Worm (Caenorhabditis elegans) whole organism, early embryonic: ENCODE data around the gene C45B11.6.
A peak's percentile ranks its signal among the peaks of the same experiment; 100 is the strongest.

Experiments
- B0310.2 ChIP-seq: sonication (generic microtip); optimal IDR thresholded peaks from 2 replicates; lab custom pipeline; 2016; ENCODE audit warnings: mild to moderate bottlenecking, missing genetic modification characterization, missing compliant biosample characterization
- F13C5.2 ChIP-seq: sonication (generic microtip); optimal IDR thresholded peaks from 2 replicates; lab custom pipeline; 2017; ENCODE audit warnings: mild to moderate bottlenecking, missing genetic modification characterization, inconsistent platforms, missing compliant biosample characterization
- aly-1 ChIP-seq: sonication (generic microtip); optimal IDR thresholded peaks from 2 replicates; lab custom pipeline; 2016; ENCODE audit warnings: missing genetic modification characterization, missing compliant biosample characterization
- ama-1 ChIP-seq: fragments of 150-350 bp; optimal IDR thresholded peaks from 2 replicates; lab custom pipeline; 2014
- ceh-13 ChIP-seq: fragments of 200-800 bp; sonication (Bioruptor generic); optimal IDR thresholded peaks from 2 replicates; lab custom pipeline; 2018; ENCODE audit warnings: mild to moderate bottlenecking, missing genetic modification characterization, missing compliant biosample characterization
- ceh-36 ChIP-seq: sonication (generic microtip); optimal IDR thresholded peaks from 2 replicates; lab custom pipeline; 2016; ENCODE audit warnings: missing genetic modification characterization, inconsistent platforms, missing compliant biosample characterization
- ets-7 ChIP-seq: sonication (generic microtip); optimal IDR thresholded peaks from 2 replicates; lab custom pipeline; 2016; ENCODE audit warnings: missing genotype, missing genetic modification characterization, missing compliant biosample characterization
- flt-1 ChIP-seq: fragments of 200-800 bp; sonication (Bioruptor generic); IDR thresholded peaks from 2 replicates; pipeline ENCODE4 v1.3.6; 2022; ENCODE audit warnings: missing genetic modification characterization, missing compliant biosample characterization
- hmbx-1 ChIP-seq: sonication (generic microtip); optimal IDR thresholded peaks from 2 replicates; lab custom pipeline; 2016; ENCODE audit warnings: mild to moderate bottlenecking, missing genetic modification characterization, missing compliant biosample characterization
- hmg-4 ChIP-seq: fragments of 200-800 bp; sonication (Bioruptor generic); optimal IDR thresholded peaks from 2 replicates; lab custom pipeline; 2018; ENCODE audit warnings: mild to moderate bottlenecking, missing genetic modification characterization, missing compliant biosample characterization
- hnd-1 ChIP-seq: sonication (generic microtip); optimal IDR thresholded peaks from 2 replicates; lab custom pipeline; 2016; ENCODE audit warnings: missing genetic modification characterization, missing compliant biosample characterization
- pes-1 ChIP-seq: fragments of 200-800 bp; sonication (Bioruptor generic); IDR thresholded peaks from 2 replicates; pipeline ENCODE4 v1.3.6; 2022; ENCODE audit warnings: missing genetic modification reagents, missing genetic modification characterization, missing compliant biosample characterization
- scrt-1 ChIP-seq: fragments of 200-800 bp; sonication (Bioruptor generic); IDR thresholded peaks from 2 replicates; pipeline ENCODE4 v1.3.6; 2022; ENCODE audit warnings: missing genetic modification characterization, missing compliant biosample characterization
- sea-1 ChIP-seq: fragments of 200-800 bp; sonication (Bioruptor generic); conservative IDR thresholded peaks from 2 replicates; pipeline ENCODE4 v1.3.6; 2022; ENCODE audit warnings: missing genetic modification characterization, missing compliant biosample characterization
- tbx-11 ChIP-seq: fragments of 200-800 bp; sonication (Bioruptor generic); IDR thresholded peaks from 2 replicates; pipeline ENCODE4 v1.3.6; 2022; ENCODE audit warnings: missing genetic modification characterization, missing compliant biosample characterization
- tbx-37 ChIP-seq: fragments of 200-800 bp; sonication (Bioruptor generic); conservative IDR thresholded peaks from 2 replicates; pipeline ENCODE4 v1.3.6; 2022; ENCODE audit warnings: missing genetic modification reagents, missing genetic modification characterization, missing compliant biosample characterization
- tra-4 ChIP-seq: sonication (generic microtip); optimal IDR thresholded peaks from 2 replicates; lab custom pipeline; 2017; ENCODE audit warnings: missing genetic modification characterization, missing compliant biosample characterization

The C45B11.6 gene

DNA sequence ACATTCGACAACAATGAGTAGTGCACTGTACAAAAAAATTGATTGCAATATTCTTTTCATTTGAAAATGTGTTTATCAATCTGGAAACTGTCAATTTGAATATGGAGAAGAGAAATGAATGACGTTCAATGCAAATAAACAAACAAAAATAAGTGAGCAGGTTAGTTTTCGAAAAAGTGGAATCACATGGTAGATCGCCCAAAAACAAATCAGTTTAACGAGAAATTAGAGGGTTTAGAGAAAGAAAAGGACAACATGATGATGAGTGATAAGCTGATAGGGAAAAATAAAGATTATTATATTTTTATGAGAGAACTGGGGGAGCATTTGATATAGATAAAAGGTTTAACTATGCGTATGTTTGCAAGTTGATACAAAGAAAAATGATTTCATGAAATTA, 25.4 kb downstream of the C45B11.6 start, which contains the start of gene T04C12.8:
TSS of gene T04C12.8 (minus strand) at position 82 of the 400 bp plus-strand sequence.
- TF ChIP-seq hnd-1 (tag; lab: Kevin White, UChicago) (no peak), ceh-13 (no peak), hmbx-1 (tag; lab: Kevin White, UChicago) (no peak), tra-4 (tag; lab: Kevin White, UChicago) (no peak), scrt-1 (GFP tag; lab: Robert Waterston, UW) (no peak), sea-1 (GFP tag; lab: Robert Waterston, UW) (no peak), B0310.2 (no peak)

DNA sequence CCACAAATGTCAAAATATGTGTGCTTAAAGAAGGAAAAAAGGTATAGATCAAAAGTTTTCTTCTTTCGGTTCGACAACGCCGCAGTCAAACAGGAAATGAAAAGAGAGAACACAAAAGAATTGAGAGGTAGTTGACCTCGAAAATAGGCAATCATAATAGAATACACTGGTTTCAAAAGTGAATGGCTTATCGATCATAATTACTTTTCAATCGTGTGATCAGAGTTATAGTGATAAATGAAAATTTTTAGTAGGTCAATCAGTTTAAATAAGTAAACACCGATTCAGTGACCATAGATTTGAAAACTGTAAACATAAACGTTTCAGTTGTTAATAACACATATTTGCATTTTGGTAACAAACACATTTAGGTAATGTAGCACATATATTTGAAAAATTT, 26.5 kb downstream of the C45B11.6 start:
- TF ChIP-seq F13C5.2 (tag; lab: Kevin White, UChicago) (no peak), ceh-13 (no peak), sea-1 (GFP tag; lab: Robert Waterston, UW) (no peak), tbx-37 (no peak), B0310.2 (no peak), scrt-1 (GFP tag; lab: Robert Waterston, UW) (no peak), tra-4 (tag; lab: Kevin White, UChicago) (no peak)

DNA sequence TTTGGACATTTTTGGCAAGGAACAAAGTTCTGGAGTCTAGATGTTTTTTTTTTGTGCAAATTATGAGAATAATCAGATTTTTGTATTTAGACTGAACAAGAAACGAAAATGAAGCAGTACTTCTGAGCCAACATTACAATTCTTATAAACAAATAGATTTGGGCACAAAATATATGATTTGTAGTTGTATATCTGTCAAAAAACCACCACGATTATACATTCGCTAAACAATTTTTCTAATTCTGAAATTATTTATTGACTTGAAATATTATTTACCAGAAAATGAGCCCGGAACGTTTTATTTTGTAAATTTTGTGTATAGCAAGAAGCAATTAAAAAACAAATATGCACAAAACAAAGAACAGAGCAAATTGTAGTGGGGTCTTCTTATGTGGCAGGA, 27.6 kb downstream of the C45B11.6 start:
- no peak for TF ChIP-seq pes-1 (GFP tag; lab: Robert Waterston, UW)
- no peak for TF ChIP-seq aly-1
- no peak for TF ChIP-seq ama-1 (lab: Kevin White, UChicago)
- no peak for TF ChIP-seq hmbx-1 (tag; lab: Kevin White, UChicago)
- no peak for TF ChIP-seq B0310.2
- TF ChIP-seq ets-7 (tag; lab: Kevin White, UChicago): no peak
- no peak for TF ChIP-seq tbx-11 (GFP tag; lab: Robert Waterston, UW)
- no peak for TF ChIP-seq F13C5.2 (tag; lab: Kevin White, UChicago)
- TF ChIP-seq tra-4 (tag; lab: Kevin White, UChicago): no peak

DNA sequence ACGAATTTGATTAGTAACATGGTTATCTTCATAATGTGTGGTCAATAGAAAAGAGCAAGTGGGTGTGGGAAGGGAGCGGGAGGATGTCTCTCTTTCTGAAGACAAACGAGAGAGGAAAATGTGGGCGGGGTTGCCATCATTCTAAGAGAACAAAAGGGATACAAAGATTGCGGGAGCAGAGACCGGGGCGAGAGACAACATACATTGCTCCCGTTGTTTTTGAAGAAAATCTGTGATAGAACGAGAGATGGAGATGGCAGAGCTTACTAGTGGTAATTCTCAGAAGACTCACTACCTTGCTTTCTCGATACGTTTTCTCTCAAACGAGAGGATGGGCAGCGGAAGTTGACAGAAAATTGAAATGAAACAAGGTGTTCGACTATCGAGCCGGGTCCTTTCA, 29.5 kb downstream of the C45B11.6 start:
- TF ChIP-seq ceh-36 (tag; lab: Kevin White, UChicago) (no peak), aly-1 (no peak), scrt-1 (GFP tag; lab: Robert Waterston, UW) (no peak), tbx-11 (GFP tag; lab: Robert Waterston, UW) (no peak), tbx-37 (no peak), sea-1 (GFP tag; lab: Robert Waterston, UW) (no peak), hmg-4 (no peak), F13C5.2 (tag; lab: Kevin White, UChicago) (no peak), hmbx-1 (tag; lab: Kevin White, UChicago) (no peak), ceh-13 (no peak), pes-1 (GFP tag; lab: Robert Waterston, UW) (no peak)

DNA sequence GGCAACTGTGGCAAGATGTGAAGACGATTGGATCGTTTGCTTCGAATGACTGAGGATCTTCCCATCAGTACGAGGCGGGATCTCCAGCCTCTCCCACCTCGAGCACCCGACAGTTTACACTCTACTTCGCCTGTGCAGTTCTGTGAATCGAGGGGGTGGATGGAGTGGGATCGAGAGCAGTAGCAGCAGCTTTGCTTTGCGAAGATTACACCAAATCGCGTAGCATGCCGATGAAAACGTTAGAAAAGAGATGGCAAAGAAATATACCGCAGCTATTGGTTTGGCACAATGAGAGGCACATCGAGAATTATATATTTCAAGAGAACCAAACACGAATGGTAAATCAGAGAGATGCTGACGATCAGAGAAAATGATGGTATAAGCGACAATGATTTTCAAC, 30.6 kb downstream of the C45B11.6 start, which contains the start of gene act-3:
TSS of gene act-3 (minus strand) at position 51 of the 400 bp plus-strand sequence.
- TF ChIP-seq hmbx-1 (tag; lab: Kevin White, UChicago): no peak
- no peak for TF ChIP-seq ceh-13
- TF ChIP-seq tbx-37: no peak
- TF ChIP-seq ets-7 (tag; lab: Kevin White, UChicago): no peak
- no peak for TF ChIP-seq F13C5.2 (tag; lab: Kevin White, UChicago)
- no peak for TF ChIP-seq hmg-4
- no peak for TF ChIP-seq pes-1 (GFP tag; lab: Robert Waterston, UW)
- no peak for TF ChIP-seq aly-1
- no peak for TF ChIP-seq sea-1 (GFP tag; lab: Robert Waterston, UW)
- no peak for TF ChIP-seq flt-1 (GFP tag; lab: Robert Waterston, UW)
- TF ChIP-seq scrt-1 (GFP tag; lab: Robert Waterston, UW): no peak

DNA sequence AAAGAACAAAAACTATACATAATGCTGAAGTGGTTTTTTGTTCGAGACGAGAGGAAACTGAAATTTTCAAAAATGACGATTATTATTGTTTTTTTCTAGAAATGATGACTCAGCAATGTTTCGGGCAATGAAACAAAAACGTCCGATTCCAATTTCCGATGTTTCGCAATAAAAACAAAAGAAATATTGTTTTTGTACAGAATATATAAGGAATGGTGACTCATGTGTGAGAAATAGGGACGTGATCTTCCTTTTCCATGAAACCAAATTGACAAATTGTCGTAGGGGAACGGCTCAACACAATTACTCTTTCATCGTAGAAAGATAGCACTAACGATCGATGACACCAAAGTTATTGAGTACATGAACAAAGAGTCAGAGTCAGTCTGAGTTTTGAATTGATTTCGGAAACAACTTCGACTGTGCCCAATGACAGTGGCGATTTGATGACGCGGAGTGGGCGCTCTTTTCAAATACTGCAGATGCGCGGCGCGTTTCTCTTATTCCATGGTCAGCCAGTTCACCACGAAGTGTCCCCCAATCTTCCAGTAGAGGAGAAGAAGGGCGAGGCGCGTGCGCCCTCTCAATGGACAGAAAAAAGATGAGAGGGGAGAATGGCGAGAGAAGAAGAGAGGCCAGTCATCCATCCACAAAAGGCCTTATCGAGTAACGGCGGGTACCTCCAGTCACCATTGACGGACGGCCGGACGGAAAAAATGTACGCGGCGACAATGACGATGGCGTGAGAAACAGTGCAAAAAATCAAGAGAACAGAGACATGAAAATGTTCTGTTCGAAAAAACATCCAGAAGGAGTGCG, 31.6 kb downstream of the C45B11.6 start:
- TF ChIP-seq pes-1 (GFP tag; lab: Robert Waterston, UW): peak; percentile 34; the same call in 1 of the 2 replicates
- no peak for TF ChIP-seq ama-1 (lab: Kevin White, UChicago)
- TF ChIP-seq tbx-37: no peak; the same call in 1 of the 2 replicates
- peak; percentile 28 for TF ChIP-seq aly-1
- TF ChIP-seq hmg-4: peak; percentile 42
- no peak for TF ChIP-seq B0310.2
- TF ChIP-seq ceh-13: no peak
- TF ChIP-seq ets-7 (tag; lab: Kevin White, UChicago): no peak

DNA sequence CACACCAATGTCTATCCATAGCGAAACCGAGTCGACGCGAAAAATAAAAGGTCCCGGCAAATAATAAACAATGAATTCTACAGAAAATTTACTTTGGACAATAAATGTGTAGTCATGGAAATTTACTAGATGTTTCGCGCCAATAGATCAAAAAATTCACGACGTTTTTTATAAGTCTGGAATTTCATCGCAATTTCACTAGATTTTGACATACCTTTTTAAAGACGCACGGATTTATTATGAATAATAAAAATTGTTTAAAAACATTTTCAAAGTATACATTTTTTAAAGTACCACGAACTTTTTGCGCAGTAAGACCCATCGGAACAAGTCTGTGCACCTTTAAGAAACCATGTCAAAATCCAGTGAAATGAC, 32.1 kb downstream of the C45B11.6 start:
- TF ChIP-seq hmbx-1 (tag; lab: Kevin White, UChicago) (no peak), tbx-37 (no peak), tbx-11 (GFP tag; lab: Robert Waterston, UW) (no peak), F13C5.2 (tag; lab: Kevin White, UChicago) (no peak), ama-1 (lab: Kevin White, UChicago) (no peak), pes-1 (GFP tag; lab: Robert Waterston, UW) (no peak), ceh-36 (tag; lab: Kevin White, UChicago) (no peak), scrt-1 (GFP tag; lab: Robert Waterston, UW) (no peak), aly-1 (no peak), hmg-4 (no peak), B0310.2 (no peak), ceh-13 (no peak), flt-1 (GFP tag; lab: Robert Waterston, UW) (no peak), hnd-1 (tag; lab: Kevin White, UChicago) (no peak), ets-7 (tag; lab: Kevin White, UChicago) (no peak), sea-1 (GFP tag; lab: Robert Waterston, UW) (no peak)

DNA sequence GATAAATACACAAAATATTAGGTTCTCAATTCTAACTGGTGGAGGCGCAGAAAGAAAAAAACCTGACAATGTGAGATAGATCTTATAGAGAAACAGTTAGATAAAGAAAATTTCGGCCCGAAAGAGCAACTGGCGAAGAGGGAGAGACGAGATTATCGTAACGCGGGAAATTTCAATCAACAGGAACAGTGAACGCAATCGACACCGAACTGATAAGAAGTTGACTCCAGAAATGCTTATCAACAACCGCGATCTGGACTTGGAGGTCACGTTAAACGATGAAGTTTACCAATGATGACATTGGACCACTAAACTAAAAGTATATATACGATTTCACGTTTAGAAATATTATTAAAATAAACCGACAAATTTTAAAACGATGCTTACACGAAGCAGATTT, 32.5 kb downstream of the C45B11.6 start:
- TF ChIP-seq ceh-36 (tag; lab: Kevin White, UChicago) (no peak), ama-1 (lab: Kevin White, UChicago) (no peak), tbx-11 (GFP tag; lab: Robert Waterston, UW) (no peak), hmbx-1 (tag; lab: Kevin White, UChicago) (no peak), B0310.2 (no peak), scrt-1 (GFP tag; lab: Robert Waterston, UW) (no peak), hmg-4 (no peak)
